Worm (Caenorhabditis elegans) whole organism, L4/young adult: ENCODE data around the gene F01D5.1.
"Not testable (repeated sequence)": the region's sequence is repeated elsewhere in the genome, so short reads cannot be mapped to it uniquely, and the experiment has no call there.

ENCODE experiments used
- W03F9.2 ChIP-seq: fragments of 150-350 bp; optimal IDR thresholded peaks from 2 replicates; lab custom pipeline; 2014; ENCODE audit warnings: missing biosample characterization, missing genetic modification characterization
- him-1 ChIP-seq: sonication (generic microtip); optimal IDR thresholded peaks from 2 replicates; lab custom pipeline; 2016; ENCODE audit warnings: missing genotype, missing genetic modification reagents, missing genetic modification characterization, missing compliant biosample characterization

ce11 chrII:14000044-14000443 is 2.7 kb upstream of the F01D5.1 start, which contains the start of gene F01D5.3:
- TF ChIP-seq W03F9.2, him-1 (tag; lab: Kevin White, UChicago): not testable (repeated sequence)
